Worm (Caenorhabditis elegans) whole organism, dauer: ENCODE results near the gene ntl-4.
"Not testable (repeated sequence)": the region's sequence is repeated elsewhere in the genome, so short reads cannot be mapped to it uniquely, and the experiment has no call there.

Experiments
- unc-62 ChIP-seq: sonication (generic microtip); optimal IDR thresholded peaks from 2 replicates; lab custom pipeline; 2017; ENCODE audit warnings: missing biosample characterization, missing genetic modification reagents, missing genetic modification characterization

ntl-4 gene

DNA sequence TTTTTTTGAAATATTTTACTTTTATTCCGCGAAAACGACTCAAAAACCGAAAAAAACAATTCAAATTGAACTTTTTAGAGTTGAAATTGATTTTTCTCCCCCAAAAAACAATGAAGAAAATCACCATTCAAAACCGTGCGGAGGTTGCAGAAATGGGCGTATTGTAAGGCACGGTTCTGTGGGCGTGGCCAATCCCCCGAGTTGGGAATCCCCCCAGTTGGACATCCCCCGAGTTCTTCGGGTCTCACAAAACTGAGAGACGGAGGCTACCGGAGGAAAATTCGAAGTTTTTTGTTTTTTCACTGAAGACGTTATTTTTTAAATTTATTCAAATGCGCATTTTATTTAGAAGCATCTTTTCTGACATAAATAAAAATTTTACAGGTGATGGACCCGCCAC lies 37.9 kb downstream of the ntl-4 start, which contains the start of gene mcm-3AP:
Gene mcm-3AP, plus strand, starts transcription at position 383 of the 400 bp plus-strand sequence.
- not testable (repeated sequence) for TF ChIP-seq unc-62 (GFP tag; lab: Kevin White, UChicago)

ce11 chrIV:7954006-7954405 lies 43.6 kb downstream of the ntl-4 start:
- no peak for TF ChIP-seq unc-62 (GFP tag; lab: Kevin White, UChicago)

DNA sequence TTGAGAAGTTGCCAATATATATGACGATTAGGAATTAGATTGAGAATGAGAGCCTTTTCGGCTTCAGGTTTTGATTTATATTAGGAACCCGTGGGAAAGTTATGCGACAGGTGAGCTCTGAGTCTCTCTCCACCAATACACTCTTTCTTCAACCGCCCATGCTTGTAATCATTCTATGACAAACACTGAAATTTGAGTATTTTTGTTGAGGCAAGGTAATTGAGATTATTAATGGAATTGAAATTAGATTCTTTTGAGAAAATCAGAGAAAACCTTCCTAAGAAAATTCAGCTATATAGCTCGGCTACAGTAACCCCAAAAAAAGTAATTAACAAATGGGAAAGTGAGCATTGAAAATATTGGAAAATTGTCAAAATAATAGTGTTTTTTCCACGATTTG lies 45.5 kb downstream of the ntl-4 start, which contains the start of gene ceh-19:
Gene ceh-19, minus strand, starts transcription at position 101 of the 400 bp plus-strand sequence.
- no peak for TF ChIP-seq unc-62 (GFP tag; lab: Kevin White, UChicago)

ce11 chrIV:7956643-7957317 lies 46.4 kb downstream of the ntl-4 start, which contains the start of gene csr-1:
Gene csr-1 (plus strand): TSS chrIV:7957267.
- no peak for TF ChIP-seq unc-62 (GFP tag; lab: Kevin White, UChicago)

ce11 chrIV:7957504-7957903 lies 47.1 kb downstream of the ntl-4 start, which contains the start of gene frpr-10:
Gene frpr-10 (plus strand): TSS chrIV:7957804.
- TF ChIP-seq unc-62 (GFP tag; lab: Kevin White, UChicago) = no peak

DNA sequence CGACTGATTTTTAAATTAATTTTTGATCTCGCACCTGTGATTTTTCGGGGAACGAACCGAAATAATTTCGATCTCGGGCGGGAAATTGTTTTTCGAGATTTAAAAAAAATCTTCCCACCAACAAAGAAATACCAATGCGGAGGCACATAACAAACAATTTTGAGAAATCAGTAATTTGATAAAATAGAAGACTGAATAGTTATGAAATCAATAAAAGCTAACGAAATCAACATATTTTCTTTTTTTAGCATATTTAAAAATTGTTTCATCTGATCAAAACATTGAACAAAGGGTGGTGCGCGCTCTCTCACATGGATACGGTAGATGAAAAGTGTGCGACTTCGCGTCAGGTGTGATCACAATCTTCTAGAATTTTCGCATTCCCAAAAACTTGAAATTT lies 47.7 kb downstream of the ntl-4 start:
- TF ChIP-seq unc-62 (GFP tag; lab: Kevin White, UChicago) = no peak

ce11 chrIV:7961889-7962342 lies 51.5 kb downstream of the ntl-4 start:
- TF ChIP-seq unc-62 (GFP tag; lab: Kevin White, UChicago) = no peak
